Worm (Caenorhabditis elegans): ENCODE data around the gene tin-9.2.

Gene tin-9.2

ce11 chrIV:13077694-13078093, 21.1 kb upstream of the tin-9.2 start (continued):
- TF ChIP-seq nhr-12 (tag; optimal IDR thresholded peaks at IDR 0.05) = no peak
- peak; percentile 54 for TF ChIP-seq nhr-20 (tag; optimal IDR thresholded peaks at IDR 0.05)
- peak in 1 of 2 experiments; percentile 50 for TF ChIP-seq lin-35 (GFP tag; optimal IDR thresholded peaks at IDR 0.05)

ce11 chrIV:13078342-13078741, 20.5 kb upstream of the tin-9.2 start:
- TF ChIP-seq isw-1 (GFP tag; IDR thresholded peaks at IDR 0.05) (no peak), sptf-1 (tag; optimal IDR thresholded peaks at IDR 0.05) (no peak), ceh-63 (GFP tag; optimal IDR thresholded peaks at IDR 0.05) (no peak), egl-27 (tag; optimal IDR thresholded peaks at IDR 0.05) (no peak), nhr-11 (tag; optimal IDR thresholded peaks at IDR 0.05) (no peak), lin-35 (GFP tag; optimal IDR thresholded peaks at IDR 0.05) (no peak), elt-3 (tag; optimal IDR thresholded peaks at IDR 0.05) (no peak), mdl-1 (tag; optimal IDR thresholded peaks at IDR 0.05) (no peak), ets-5 (GFP tag; IDR thresholded peaks at IDR 0.05) (no peak), nhr-85 (tag) (no peak), ces-1 (GFP tag; optimal IDR thresholded peaks at IDR 0.05) (no peak), pag-3 (tag; optimal IDR thresholded peaks at IDR 0.05; ENCODE audit: borderline replicate concordance, insufficient read depth) (no peak), lin-15B (tag; optimal IDR thresholded peaks at IDR 0.05) (no peak), dpl-1 (GFP tag; optimal IDR thresholded peaks at IDR 0.05) (no peak)

- TF ChIP-seq fkh-10 (GFP tag; optimal IDR thresholded peaks at IDR 0.05) = no peak
- no peak for TF ChIP-seq ceh-8 (GFP tag; optimal IDR thresholded peaks at IDR 0.05)
- no peak for TF ChIP-seq hpl-2 (GFP tag; optimal IDR thresholded peaks at IDR 0.05)
- no peak for TF ChIP-seq ama-1 (optimal IDR thresholded peaks at IDR 0.05)
- no peak for TF ChIP-seq ceh-82 (tag; optimal IDR thresholded peaks at IDR 0.05)
- TF ChIP-seq sox-4 (tag; optimal IDR thresholded peaks at IDR 0.05) = no peak
- TF ChIP-seq efl-1 (optimal IDR thresholded peaks at IDR 0.05) = no peak
- no peak for TF ChIP-seq efl-1 (GFP tag; optimal IDR thresholded peaks at IDR 0.05 in 1 of 2)
- peak; percentile 24 for TF ChIP-seq jun-1 (tag; optimal IDR thresholded peaks at IDR 0.05)
- TF ChIP-seq blmp-1 (tag; optimal IDR thresholded peaks at IDR 0.05) = peak; percentile 5
- TF ChIP-seq unc-98 (GFP tag; IDR thresholded peaks at IDR 0.05) = no peak
- no peak for TF ChIP-seq hlh-4 (tag; optimal IDR thresholded peaks at IDR 0.05)
- TF ChIP-seq nhr-90 (tag; optimal IDR thresholded peaks at IDR 0.05; ENCODE audit: poor library complexity) = peak; percentile 43
- no peak for TF ChIP-seq lin-15B (tag; optimal IDR thresholded peaks at IDR 0.05)
- TF ChIP-seq nhr-85 (tag) = peak; percentile 89
- TF ChIP-seq mdl-1 (tag; optimal IDR thresholded peaks at IDR 0.05) = peak in 1 of 2 experiments; percentile 18
- peak; percentile 62 for TF ChIP-seq nhr-71 (tag; optimal IDR thresholded peaks at IDR 0.05)
- no peak for TF ChIP-seq swsn-7 (tag; optimal IDR thresholded peaks at IDR 0.05)
- no peak for TF ChIP-seq egl-27 (tag; optimal IDR thresholded peaks at IDR 0.05)
- TF ChIP-seq ztf-11 (tag; optimal IDR thresholded peaks at IDR 0.05) = no peak
- no peak for TF ChIP-seq irx-1 (tag; optimal IDR thresholded peaks at IDR 0.05)
- no peak for TF ChIP-seq fos-1 (tag; optimal IDR thresholded peaks at IDR 0.05)
- no peak for TF ChIP-seq ceh-88 (GFP tag; IDR thresholded peaks at IDR 0.05)
- TF ChIP-seq ets-5 (GFP tag; IDR thresholded peaks at IDR 0.05) = no peak
- no peak for TF ChIP-seq nhr-237 (tag; optimal IDR thresholded peaks at IDR 0.05)
- no peak for TF ChIP-seq unc-30 (tag; optimal IDR thresholded peaks at IDR 0.05)
- no peak for TF ChIP-seq nhr-28 (tag; optimal IDR thresholded peaks at IDR 0.05)
- no peak for TF ChIP-seq lin-13 (GFP tag; optimal IDR thresholded peaks at IDR 0.05)
- no peak for TF ChIP-seq mef-2 (tag; optimal IDR thresholded peaks at IDR 0.05)
- TF ChIP-seq nhr-11 (tag; optimal IDR thresholded peaks at IDR 0.05) = no peak
- no peak for TF ChIP-seq unc-86 (tag; optimal IDR thresholded peaks at IDR 0.05)
- TF ChIP-seq dpl-1 (GFP tag; optimal IDR thresholded peaks at IDR 0.05) = no peak
- TF ChIP-seq skn-1 (tag; optimal IDR thresholded peaks at IDR 0.05) = no peak
- no peak for TF ChIP-seq lin-39 (tag; optimal IDR thresholded peaks at IDR 0.05)
- no peak for TF ChIP-seq xbp-1 (tag; optimal IDR thresholded peaks at IDR 0.05)
- no peak for TF ChIP-seq isw-1 (GFP tag; IDR thresholded peaks at IDR 0.05)
- TF ChIP-seq ztf-4 (tag; optimal IDR thresholded peaks at IDR 0.05) = no peak
- no peak for TF ChIP-seq vab-15 (tag; optimal IDR thresholded peaks at IDR 0.05)
- no peak for TF ChIP-seq C34B4.2 (tag; optimal IDR thresholded peaks at IDR 0.05)
- no peak for TF ChIP-seq pax-3 (tag; optimal IDR thresholded peaks at IDR 0.05)
- TF ChIP-seq lin-35 (GFP tag; optimal IDR thresholded peaks at IDR 0.05) = peak in 1 of 2 experiments; percentile 63
- TF ChIP-seq elt-3 (tag; optimal IDR thresholded peaks at IDR 0.05) = peak in 1 of 6 experiments; percentile 43
- peak; percentile 25 for TF ChIP-seq snu-23 (GFP tag; optimal IDR thresholded peaks at IDR 0.05)
Measured at ce11 chrIV:13079119-13079518, 19.7 kb upstream of the tin-9.2 start, which contains the start of gene C39E9.8. Gene C39E9.8 (plus strand): TSS chrIV:13079446.
